Worm (Caenorhabditis elegans): ENCODE measurements around the gene ZC513.2.

ZC513.2 gene

ce11 chrV:8035947-8036346 lies 18.3 kb upstream of the ZC513.2 start, which contains the start of gene ZC513.14:
ZC513.14 (minus strand) TSS chrV:8036047.
- TF ChIP-seq nhr-28 (tag; optimal IDR thresholded peaks at IDR 0.05) = no peak
- no peak for TF ChIP-seq mml-1 (tag; optimal IDR thresholded peaks at IDR 0.05)
- no peak for TF ChIP-seq nfya-1 (tag; optimal IDR thresholded peaks at IDR 0.05; ENCODE audit: insufficient read depth)
- no peak for TF ChIP-seq mdl-1 (tag; optimal IDR thresholded peaks at IDR 0.05)
- TF ChIP-seq R02D3.7 (tag; optimal IDR thresholded peaks at IDR 0.05) = no peak
- no peak for TF ChIP-seq nhr-11 (tag; optimal IDR thresholded peaks at IDR 0.05)
- TF ChIP-seq jun-1 (tag; optimal IDR thresholded peaks at IDR 0.05) = no peak
- TF ChIP-seq aly-2 (tag; optimal IDR thresholded peaks at IDR 0.05) = no peak
- TF ChIP-seq pqm-1 (tag; optimal IDR thresholded peaks at IDR 0.05) = no peak
- TF ChIP-seq fkh-10 (GFP tag; optimal IDR thresholded peaks at IDR 0.05) = no peak

DNA sequence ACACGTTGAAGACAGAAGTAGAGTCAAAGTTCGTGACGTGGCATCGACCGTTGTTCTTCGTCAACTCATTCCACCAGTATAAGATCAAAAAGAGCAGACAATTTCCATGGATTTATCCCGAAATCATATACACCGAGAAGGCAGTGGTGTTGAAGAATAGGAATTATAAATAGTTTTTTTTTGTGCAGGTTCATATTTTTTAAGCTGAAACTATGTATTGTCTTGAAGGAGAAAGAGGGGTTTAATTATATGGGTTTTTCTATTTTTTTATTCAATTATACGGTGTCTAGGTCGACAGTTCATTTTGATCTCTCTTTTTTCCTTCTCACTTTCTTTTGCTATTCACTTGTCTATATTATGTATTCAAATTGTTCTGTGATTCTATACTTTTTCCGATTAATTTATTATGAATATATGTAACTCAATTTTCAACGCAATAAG lies 15.1 kb upstream of the ZC513.2 start:
- TF ChIP-seq lsy-12 (tag; optimal IDR thresholded peaks at IDR 0.05) = peak; percentile 37
- peak; percentile 83 for TF ChIP-seq tbx-2 (tag; optimal IDR thresholded peaks at IDR 0.05)
- TF ChIP-seq fos-1 (tag; optimal IDR thresholded peaks at IDR 0.05) = peak; percentile 72
- peak; percentile 23 for TF ChIP-seq ceh-16 (tag; optimal IDR thresholded peaks at IDR 0.05)
- peak in 1 of 3 experiments; percentile 4 for TF ChIP-seq elt-3 (tag; optimal IDR thresholded peaks at IDR 0.05)
- TF ChIP-seq elt-1 (tag; optimal IDR thresholded peaks at IDR 0.05) = no peak
- TF ChIP-seq nhr-28 (tag; optimal IDR thresholded peaks at IDR 0.05) = peak; percentile 24
- peak; percentile 85 for TF ChIP-seq nhr-43 (tag; optimal IDR thresholded peaks at IDR 0.05; ENCODE audit: poor library complexity, severe bottlenecking)
- TF ChIP-seq nhr-23 (tag; optimal IDR thresholded peaks at IDR 0.05) = peak; percentile 90
- TF ChIP-seq nhr-12 (tag; optimal IDR thresholded peaks at IDR 0.05) = no peak

DNA sequence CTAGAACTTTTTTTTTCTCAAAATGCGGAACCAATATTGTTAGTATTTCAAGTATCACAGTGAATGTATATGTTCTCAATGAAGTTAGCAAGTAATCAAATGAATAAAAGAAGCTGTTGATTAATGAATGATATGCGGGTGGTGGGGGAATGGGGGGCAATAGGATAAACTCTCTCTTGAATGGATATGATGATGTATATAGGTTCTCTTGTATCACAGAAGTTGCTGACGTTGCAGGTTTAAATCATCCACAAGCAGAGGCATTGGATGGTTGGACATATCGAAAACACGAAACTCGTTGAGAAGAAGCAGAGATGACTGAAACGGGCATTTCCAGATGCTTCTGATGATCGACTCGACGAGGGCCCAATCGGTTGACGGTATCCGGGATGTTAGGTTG lies 14.6 kb upstream of the ZC513.2 start:
- TF ChIP-seq hmg-11 (tag; optimal IDR thresholded peaks at IDR 0.05) (no peak), ceh-9 (tag; optimal IDR thresholded peaks at IDR 0.05) (no peak), ama-1 (optimal IDR thresholded peaks at IDR 0.05) (peak; percentile 86), nhr-25 (tag; optimal IDR thresholded peaks at IDR 0.05) (peak; percentile 40), fos-1 (tag; optimal IDR thresholded peaks at IDR 0.05) (no peak), elt-2 (tag; optimal IDR thresholded peaks at IDR 0.05) (no peak)

DNA sequence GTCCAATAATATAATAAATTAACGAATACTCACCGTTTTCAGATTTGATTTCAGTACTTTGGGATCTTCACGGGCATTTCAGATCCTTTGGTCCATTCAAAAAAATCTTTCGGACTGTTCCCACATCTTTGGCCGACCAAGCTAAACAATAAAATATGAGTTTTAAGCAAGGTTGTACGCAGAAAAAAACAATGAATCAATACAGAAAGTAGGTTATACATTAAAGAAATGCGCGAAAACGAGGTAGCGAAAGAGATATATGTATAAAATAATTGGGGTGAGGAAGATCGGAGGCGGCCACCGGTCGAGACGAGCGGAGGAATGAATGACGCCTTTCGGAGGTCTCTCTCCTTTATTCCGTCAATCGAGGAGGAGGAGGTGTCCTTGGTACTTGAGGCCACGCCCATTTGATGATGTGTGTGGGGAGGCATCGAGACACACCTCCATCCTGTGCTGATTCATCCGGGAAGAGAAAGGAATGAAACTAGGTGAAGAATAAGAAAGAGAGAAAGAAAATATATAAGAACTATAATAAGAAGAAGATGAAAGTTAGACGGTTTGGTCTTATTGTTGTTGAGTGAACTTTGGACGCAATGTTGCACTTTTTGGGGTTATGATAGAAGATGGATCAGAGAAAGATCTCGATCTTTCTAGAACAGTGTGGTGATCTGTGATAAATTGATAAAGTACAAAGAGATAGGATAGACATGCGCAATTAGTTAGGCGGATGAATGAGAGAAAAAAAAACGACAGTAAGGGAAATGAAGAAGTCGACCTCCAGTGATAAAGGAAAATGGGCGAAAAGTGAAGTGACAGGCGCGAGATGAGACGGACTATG lies 13.8 kb upstream of the ZC513.2 start:
- TF ChIP-seq nhr-43 (tag; optimal IDR thresholded peaks at IDR 0.05; ENCODE audit: poor library complexity, severe bottlenecking) (peak; percentile 94), tbx-2 (tag; optimal IDR thresholded peaks at IDR 0.05) (peak; percentile 4), lsy-12 (tag; optimal IDR thresholded peaks at IDR 0.05) (peak; percentile 25), elt-3 (tag; optimal IDR thresholded peaks at IDR 0.05) (peak in 1 of 3 experiments; percentile 13), mml-1 (tag; optimal IDR thresholded peaks at IDR 0.05) (no peak), fkh-2 (tag; optimal IDR thresholded peaks at IDR 0.05) (no peak), nhr-23 (tag; optimal IDR thresholded peaks at IDR 0.05) (peak; percentile 95), fos-1 (tag; optimal IDR thresholded peaks at IDR 0.05) (peak; percentile 63), ama-1 (optimal IDR thresholded peaks at IDR 0.05) (peak; percentile 84), nhr-25 (tag; optimal IDR thresholded peaks at IDR 0.05) (peak; percentile 64), daf-12 (tag; optimal IDR thresholded peaks at IDR 0.05) (no peak)

DNA sequence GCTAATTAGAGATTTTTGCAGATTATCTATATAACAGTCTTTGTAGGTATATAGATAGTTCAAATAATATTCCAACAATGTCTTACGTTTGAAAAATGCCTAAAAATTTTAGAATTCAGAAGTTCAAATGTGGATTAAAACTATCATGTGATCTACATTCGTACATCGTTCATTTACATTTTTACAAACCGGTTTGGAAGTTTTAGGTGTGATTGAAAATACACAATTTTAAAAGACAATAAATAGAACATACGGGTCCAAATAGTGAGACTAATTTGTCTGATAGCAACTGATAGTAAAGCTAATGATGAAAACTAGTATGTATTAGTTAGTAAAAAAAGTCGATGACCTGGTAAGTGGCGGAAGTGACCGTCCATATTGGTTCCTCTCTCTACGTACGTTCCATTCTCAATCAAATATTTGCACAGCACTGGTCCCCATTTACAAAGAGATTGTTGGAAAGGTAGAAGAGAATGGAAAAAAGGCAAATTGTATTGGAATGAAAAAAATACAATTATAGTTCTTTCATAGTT lies 12.8 kb upstream of the ZC513.2 start:
- TF ChIP-seq ceh-28 (tag; optimal IDR thresholded peaks at IDR 0.05) = no peak
- TF ChIP-seq zag-1 (tag; optimal IDR thresholded peaks at IDR 0.05) = no peak
- no peak for TF ChIP-seq nhr-67 (tag; optimal IDR thresholded peaks at IDR 0.05)

- TF ChIP-seq nhr-25 (tag; optimal IDR thresholded peaks at IDR 0.05) = peak; percentile 64
- no peak for TF ChIP-seq egl-5 (tag; optimal IDR thresholded peaks at IDR 0.05)
- peak; percentile 48 for TF ChIP-seq nhr-23 (tag; optimal IDR thresholded peaks at IDR 0.05)
Observed at ce11 chrV:8043664-8044063, 10.6 kb upstream of the ZC513.2 start.
